Fruit fly (Drosophila melanogaster): Measurements from ENCODE around the gene CG42446.

CG42446 gene

dm6 chr3R:16349111-16349655, 10.7 kb downstream of the CG42446 start, which contains the start of the genes CG14879 and Manf (continued):
- no peak for TF ChIP-seq CG1792 (GFP tag; optimal IDR thresholded peaks at IDR 0.05)
- TF ChIP-seq CG11247 (GFP tag; IDR thresholded peaks at IDR 0.05) = no peak
- TF ChIP-seq ac (GFP tag; optimal IDR thresholded peaks at IDR 0.05) = no peak
- TF ChIP-seq CG17912 (GFP tag; optimal IDR thresholded peaks at IDR 0.05) = peak; percentile 30
- no peak for TF ChIP-seq CG12104 (GFP tag; optimal IDR thresholded peaks at IDR 0.05)
- TF ChIP-seq CG15073 (GFP tag; optimal IDR thresholded peaks at IDR 0.05) = no peak
- no peak for TF ChIP-seq CG33557 (GFP tag; optimal IDR thresholded peaks at IDR 0.05)
- peak; percentile 27 for TF ChIP-seq CG2712 (tag; optimal IDR thresholded peaks at IDR 0.05)
- TF ChIP-seq Oli (tag; optimal IDR thresholded peaks at IDR 0.05) = no peak
- no peak for TF ChIP-seq yki (optimal IDR thresholded peaks at IDR 0.05)
- TF ChIP-seq Meics (GFP tag; optimal IDR thresholded peaks at IDR 0.05) = peak; percentile 4
- TF ChIP-seq seq (GFP tag; IDR thresholded peaks at IDR 0.05) = no peak
- peak; percentile 62 for TF ChIP-seq trem (tag; optimal IDR thresholded peaks at IDR 0.05)
- TF ChIP-seq bigmax (GFP tag; optimal IDR thresholded peaks at IDR 0.05) = no peak
- peak; percentile 30 for TF ChIP-seq CG17829 (tag; optimal IDR thresholded peaks at IDR 0.05)
- no peak for TF ChIP-seq Bteb2 (GFP tag; optimal IDR thresholded peaks at IDR 0.05)
- TF ChIP-seq CG11560 (tag; IDR thresholded peaks at IDR 0.05) = no peak
- no peak for TF ChIP-seq corto (GFP tag; optimal IDR thresholded peaks at IDR 0.05)
- peak; percentile 71 for TF ChIP-seq CG34224 (GFP tag; IDR thresholded peaks at IDR 0.05; ENCODE audit: partially characterized antibody)
- TF ChIP-seq CG10959 (GFP tag; IDR thresholded peaks at IDR 0.05) = no peak
- no peak for TF ChIP-seq B-H1 (GFP tag; IDR thresholded peaks at IDR 0.05)
- no peak for TF ChIP-seq CG15269 (tag; optimal IDR thresholded peaks at IDR 0.05)
- TF ChIP-seq CG16813 (GFP tag; IDR thresholded peaks at IDR 0.05; ENCODE audit: partially characterized antibody) = 0 out of 3 replicates have a peak, but pooled peaks have one; percentile 35
- no peak for TF ChIP-seq H15 (GFP tag; IDR thresholded peaks at IDR 0.05)
- no peak for TF ChIP-seq onecut (GFP tag; IDR thresholded peaks at IDR 0.05)
- TF ChIP-seq dan (GFP tag; IDR thresholded peaks at IDR 0.05) = no peak
- TF ChIP-seq CG13894 (tag; optimal IDR thresholded peaks at IDR 0.05) = peak; percentile 51
- TF ChIP-seq tna (GFP tag; IDR thresholded peaks at IDR 0.05; ENCODE audit: partially characterized antibody) = peak; percentile 52; the same call in 1 of the 2 replicates
- TF ChIP-seq disco-r (GFP tag; optimal IDR thresholded peaks at IDR 0.05) = no peak
- no peak for TF ChIP-seq CG14050 (GFP tag; IDR thresholded peaks at IDR 0.05)
- TF ChIP-seq CG11093 (GFP tag; IDR thresholded peaks at IDR 0.05) = no peak
- no peak for TF ChIP-seq CG8388 (GFP tag; optimal IDR thresholded peaks at IDR 0.05)
- no peak for TF ChIP-seq dmrt99B (tag; optimal IDR thresholded peaks at IDR 0.05)
- TF ChIP-seq pum (GFP tag; optimal IDR thresholded peaks at IDR 0.05) = no peak
- TF ChIP-seq CG17385 (GFP tag; optimal IDR thresholded peaks at IDR 0.05) = peak; percentile 8
- no peak for TF ChIP-seq scrt (GFP tag; optimal IDR thresholded peaks at IDR 0.05)
- TF ChIP-seq CG30020 (tag; optimal IDR thresholded peaks at IDR 0.05) = no peak
- TF ChIP-seq CG2875 (GFP tag; optimal IDR thresholded peaks at IDR 0.05) = no peak
- peak; percentile 57; the same call in 2 of the 3 replicates for TF ChIP-seq HLH4C (GFP tag; IDR thresholded peaks at IDR 0.05; ENCODE audit: partially characterized antibody)
- TF ChIP-seq CG9437 (GFP tag; optimal IDR thresholded peaks at IDR 0.05) = peak; percentile 6
- TF ChIP-seq CG13123 (GFP tag; optimal IDR thresholded peaks at IDR 0.05) = no peak
- TF ChIP-seq CkIIα-i1 (GFP tag; IDR thresholded peaks at IDR 0.05) = no peak
- no peak for TF ChIP-seq CG18619 (GFP tag; optimal IDR thresholded peaks at IDR 0.05)
- no peak for TF ChIP-seq exex (tag; optimal IDR thresholded peaks at IDR 0.05)
- TF ChIP-seq phol (tag; optimal IDR thresholded peaks at IDR 0.05) = no peak
- TF ChIP-seq jigr1 (GFP tag; IDR thresholded peaks at IDR 0.05) = no peak
- peak; percentile 16 for TF ChIP-seq CG12391 (tag; optimal IDR thresholded peaks at IDR 0.05)
- TF ChIP-seq Neu2 (GFP tag; optimal IDR thresholded peaks at IDR 0.05; ENCODE audit: borderline replicate concordance) = no peak
- TF ChIP-seq Aef1 (GFP tag; IDR thresholded peaks at IDR 0.05) = no peak
- no peak for TF ChIP-seq CG8089 (GFP tag; optimal IDR thresholded peaks at IDR 0.05)
- peak; percentile 37 for TF ChIP-seq Nf-YB (GFP tag; optimal IDR thresholded peaks at IDR 0.05)
